Worm (Caenorhabditis elegans): Measurements from ENCODE around the gene Y46C8AM.1.

ce11 chrIV:4009923-4010322, 47.2 kb downstream of the Y46C8AM.1 start:
- TF ChIP-seq ama-1 (optimal IDR thresholded peaks at IDR 0.05) (no peak), K02D7.2 (tag; optimal IDR thresholded peaks at IDR 0.05) (no peak), nfya-1 (tag; optimal IDR thresholded peaks at IDR 0.05) (no peak), unc-55 (GFP tag; optimal IDR thresholded peaks at IDR 0.05) (no peak)
